Worm (Caenorhabditis elegans) whole organism, mixed stage, embryonic: ENCODE data around the gene gst-34.

Source experiments
- ceh-83 ChIP-seq: fragments of 200-800 bp; sonication (Bioruptor generic); optimal IDR thresholded peaks from 2 replicates; lab custom pipeline; 2018; ENCODE audit warnings: mild to moderate bottlenecking, missing genetic modification characterization, missing compliant biosample characterization
- ces-1 ChIP-seq: fragments of 150-350 bp; optimal IDR thresholded peaks from 2 replicates; lab custom pipeline; 2014; ENCODE audit warnings: missing biosample characterization, missing genetic modification reagents, missing genetic modification characterization
- elt-3 ChIP-seq: fragments of 150-350 bp; optimal IDR thresholded peaks from 2 replicates; lab custom pipeline; 2014; ENCODE audit warnings: missing biosample characterization, missing genetic modification characterization
- lin-13 ChIP-seq: fragments of 150-350 bp; optimal IDR thresholded peaks from 2 replicates; lab custom pipeline; 2014; ENCODE audit warnings: missing biosample characterization, missing genetic modification characterization
- nhr-12 ChIP-seq: fragments of 150-350 bp; optimal IDR thresholded peaks from 2 replicates; lab custom pipeline; 2014; ENCODE audit warnings: missing biosample characterization, missing genetic modification characterization
- nhr-237 ChIP-seq: fragments of 150-350 bp; optimal IDR thresholded peaks from 2 replicates; lab custom pipeline; 2014; ENCODE audit warnings: missing biosample characterization, missing genetic modification characterization
- pha-4 ChIP-seq: fragments of 150-350 bp; optimal IDR thresholded peaks from 2 replicates; lab custom pipeline; 2018; ENCODE audit warnings: missing biosample characterization, missing genetic modification reagents, missing genetic modification characterization
- sptf-1 ChIP-seq: sonication (generic microtip); optimal IDR thresholded peaks from 2 replicates; lab custom pipeline; 2017; ENCODE audit warnings: mild to moderate bottlenecking, missing genetic modification characterization, moderate library complexity, missing compliant biosample characterization
- unc-39 ChIP-seq: fragments of 150-350 bp; optimal IDR thresholded peaks from 2 replicates; lab custom pipeline; 2014; ENCODE audit warnings: missing biosample characterization, missing genetic modification characterization
- unc-62 ChIP-seq: fragments of 150-350 bp; optimal IDR thresholded peaks from 2 replicates; lab custom pipeline; 2014; ENCODE audit warnings: missing biosample characterization, missing genetic modification reagents, missing genetic modification characterization
- ztf-11 ChIP-seq: fragments of 150-350 bp; optimal IDR thresholded peaks from 2 replicates; lab custom pipeline; 2014; ENCODE audit warnings: missing biosample characterization, missing genetic modification characterization

ce11 chrII:15217949-15218348, 34.9 kb upstream of the gst-34 start:
- TF ChIP-seq ztf-11 (tag; lab: Kevin White, UChicago) (no peak), ceh-83 (GFP tag; lab: Kevin White, UChicago) (no peak), elt-3 (tag; lab: Kevin White, UChicago) (no peak), lin-13 (tag; lab: Kevin White, UChicago) (no peak), pha-4 (tag; lab: Kevin White, UChicago) (no peak), unc-62 (GFP tag; lab: Kevin White, UChicago) (no peak), nhr-12 (tag; lab: Kevin White, UChicago) (no peak), sptf-1 (peak; percentile 74), unc-39 (tag; lab: Kevin White, UChicago) (no peak), ces-1 (GFP tag; lab: Kevin White, UChicago) (no peak), nhr-237 (tag; lab: Kevin White, UChicago) (no peak)
